Worm (Caenorhabditis elegans): ENCODE results near the gene F44B9.5.
A peak's percentile ranks its signal among the peaks of the same experiment; 100 is the strongest.

F44B9.5 gene

ce11 chrIII:8047412-8047811 is 31.1 kb upstream of the F44B9.5 start, which contains the start of gene K12H4.2:
K12H4.2 (plus strand) TSS chrIII:8047712.
- no peak for TF ChIP-seq lin-13 (GFP tag; optimal IDR thresholded peaks at IDR 0.05)

- TF ChIP-seq sem-4 (tag; optimal IDR thresholded peaks at IDR 0.05) (no peak), egl-27 (tag; optimal IDR thresholded peaks at IDR 0.05) (no peak), nhr-10 (tag; optimal IDR thresholded peaks at IDR 0.05) (no peak), unc-55 (GFP tag; optimal IDR thresholded peaks at IDR 0.05) (no peak), unc-39 (tag; optimal IDR thresholded peaks at IDR 0.05) (no peak), R02D3.7 (tag; optimal IDR thresholded peaks at IDR 0.05) (no peak), ztf-11 (tag; optimal IDR thresholded peaks at IDR 0.05) (no peak), ceh-82 (tag; optimal IDR thresholded peaks at IDR 0.05) (no peak), gmeb-1 (tag; optimal IDR thresholded peaks at IDR 0.05) (no peak), ztf-4 (tag; optimal IDR thresholded peaks at IDR 0.05) (no peak), nhr-21 (tag; optimal IDR thresholded peaks at IDR 0.05) (no peak), fos-1 (tag; optimal IDR thresholded peaks at IDR 0.05) (no peak), alr-1 (tag; optimal IDR thresholded peaks at IDR 0.05) (no peak), lin-39 (tag; optimal IDR thresholded peaks at IDR 0.05) (no peak), lin-11 (tag; optimal IDR thresholded peaks at IDR 0.05) (no peak), C34F6.9 (tag; optimal IDR thresholded peaks at IDR 0.05) (no peak), aly-2 (tag; optimal IDR thresholded peaks at IDR 0.05) (no peak)
Observed at ce11 chrIII:8045734-8046133, 29.4 kb upstream of the F44B9.5 start, which contains the start of gene K12H4.3. K12H4.3 (plus strand) TSS chrIII:8046034.

ce11 chrIII:8044717-8045116 is 28.4 kb upstream of the F44B9.5 start, which contains the start of gene spcs-3:
spcs-3 (plus strand) TSS chrIII:8045017.
- TF ChIP-seq unc-62 (GFP tag; optimal IDR thresholded peaks at IDR 0.05) (no peak), gmeb-1 (tag; optimal IDR thresholded peaks at IDR 0.05) (no peak), C34F6.9 (tag; optimal IDR thresholded peaks at IDR 0.05) (no peak), ztf-4 (tag; optimal IDR thresholded peaks at IDR 0.05) (no peak), nhr-12 (tag; optimal IDR thresholded peaks at IDR 0.05) (no peak), nhr-237 (tag; optimal IDR thresholded peaks at IDR 0.05) (no peak), nhr-23 (tag; optimal IDR thresholded peaks at IDR 0.05) (no peak), alr-1 (tag; optimal IDR thresholded peaks at IDR 0.05) (no peak)

ce11 chrIII:8044187-8044586 is 27.8 kb upstream of the F44B9.5 start, which contains the start of gene K12H4.5:
K12H4.5 (plus strand) TSS chrIII:8044487.
- TF ChIP-seq nhr-6 (tag; optimal IDR thresholded peaks at IDR 0.05) (no peak), ceh-16 (tag; optimal IDR thresholded peaks at IDR 0.05) (no peak), ztf-4 (tag; optimal IDR thresholded peaks at IDR 0.05) (no peak), mdl-1 (tag; optimal IDR thresholded peaks at IDR 0.05) (no peak), elt-3 (tag; optimal IDR thresholded peaks at IDR 0.05) (no peak), lsy-2 (tag; optimal IDR thresholded peaks at IDR 0.05) (no peak), nhr-129 (tag; optimal IDR thresholded peaks at IDR 0.05) (no peak), dmd-4 (tag; optimal IDR thresholded peaks at IDR 0.05) (no peak), R02D3.7 (tag; optimal IDR thresholded peaks at IDR 0.05) (no peak), elt-1 (tag; optimal IDR thresholded peaks at IDR 0.05) (no peak), mab-5 (tag; optimal IDR thresholded peaks at IDR 0.05) (no peak), ZK546.5 (tag; optimal IDR thresholded peaks at IDR 0.05) (no peak), fos-1 (tag; optimal IDR thresholded peaks at IDR 0.05) (no peak)

- TF ChIP-seq gmeb-1 (tag; optimal IDR thresholded peaks at IDR 0.05): peak; percentile 92
- peak; percentile 93 for TF ChIP-seq mab-5 (tag; optimal IDR thresholded peaks at IDR 0.05)
- TF ChIP-seq lin-13 (GFP tag; optimal IDR thresholded peaks at IDR 0.05): peak; percentile 98
- TF ChIP-seq ZK546.5 (tag; optimal IDR thresholded peaks at IDR 0.05): peak; percentile 81
- peak; percentile 68 for TF ChIP-seq unc-39 (tag; optimal IDR thresholded peaks at IDR 0.05)
- peak; percentile 62 for TF ChIP-seq R02D3.7 (tag; optimal IDR thresholded peaks at IDR 0.05)
- peak; percentile 100 for TF ChIP-seq unc-55 (GFP tag; optimal IDR thresholded peaks at IDR 0.05)
- TF ChIP-seq nhr-25 (tag; optimal IDR thresholded peaks at IDR 0.05): peak; percentile 99
- no peak for TF ChIP-seq elt-3 (tag; optimal IDR thresholded peaks at IDR 0.05)
- no peak for TF ChIP-seq peb-1 (tag; optimal IDR thresholded peaks at IDR 0.05)
- peak; percentile 99 for TF ChIP-seq sma-3 (GFP tag; optimal IDR thresholded peaks at IDR 0.05)
- TF ChIP-seq lin-39 (tag; optimal IDR thresholded peaks at IDR 0.05): peak; percentile 98
- peak; percentile 96 for TF ChIP-seq sem-4 (tag; optimal IDR thresholded peaks at IDR 0.05)
- TF ChIP-seq ztf-1 (GFP tag; conservative IDR thresholded peaks at IDR 0.05): no peak
- TF ChIP-seq mdl-1 (tag; optimal IDR thresholded peaks at IDR 0.05): peak in 1 of 2 experiments; percentile 90
- TF ChIP-seq aly-2 (tag; optimal IDR thresholded peaks at IDR 0.05): no peak
- TF ChIP-seq dmd-4 (tag; optimal IDR thresholded peaks at IDR 0.05): no peak
- TF ChIP-seq nhr-10 (tag; optimal IDR thresholded peaks at IDR 0.05): peak; percentile 81
- peak; percentile 95 for TF ChIP-seq Y55F3AM.14 (GFP tag; optimal IDR thresholded peaks at IDR 0.05)
- TF ChIP-seq nhr-6 (tag; optimal IDR thresholded peaks at IDR 0.05): peak; percentile 98
- no peak for TF ChIP-seq nhr-23 (tag; optimal IDR thresholded peaks at IDR 0.05)
- no peak for TF ChIP-seq ceh-16 (tag; optimal IDR thresholded peaks at IDR 0.05)
- TF ChIP-seq nhr-11 (tag; optimal IDR thresholded peaks at IDR 0.05): peak; percentile 86
- TF ChIP-seq skn-1 (tag; optimal IDR thresholded peaks at IDR 0.05): peak; percentile 84
- peak; percentile 28 for TF ChIP-seq nhr-12 (tag; optimal IDR thresholded peaks at IDR 0.05)
- peak; percentile 95 for TF ChIP-seq sma-9 (GFP tag; optimal IDR thresholded peaks at IDR 0.05)
- no peak for TF ChIP-seq sma-9 (tag; optimal IDR thresholded peaks at IDR 0.05)
- TF ChIP-seq ztf-11 (tag; optimal IDR thresholded peaks at IDR 0.05): peak; percentile 66
- no peak for TF ChIP-seq elt-1 (tag; optimal IDR thresholded peaks at IDR 0.05)
- TF ChIP-seq F13H6.1 (tag; optimal IDR thresholded peaks at IDR 0.05): peak; percentile 98
- peak; percentile 71 for TF ChIP-seq nhr-237 (tag; optimal IDR thresholded peaks at IDR 0.05)
- TF ChIP-seq crh-2 (tag; optimal IDR thresholded peaks at IDR 0.05): peak; percentile 99
- peak; percentile 93 for TF ChIP-seq egl-27 (tag; optimal IDR thresholded peaks at IDR 0.05)
Observed at ce11 chrIII:8043784-8044183, 27.4 kb upstream of the F44B9.5 start.
